Fruit fly (Drosophila melanogaster) whole organism, embryonic: ENCODE data around the gene Aprt.

Source experiments
- B-H2 ChIP-seq: fragments of 200-800 bp; sonication (Bioruptor generic); optimal IDR thresholded peaks from 2 replicates; lab custom pipeline; 2018; ENCODE audit warnings: missing biosample characterization, mild to moderate bottlenecking, missing genetic modification characterization
- CG10147 ChIP-seq: fragments of 200-800 bp; sonication (Bioruptor generic); optimal IDR thresholded peaks from 2 replicates; lab custom pipeline; 2019; ENCODE audit warnings: missing biosample characterization, mild to moderate bottlenecking, missing genetic modification characterization, moderate library complexity
- CG10209 ChIP-seq: fragments of 200-800 bp; sonication (Bioruptor generic); optimal IDR thresholded peaks from 3 replicates; lab custom pipeline; 2017; ENCODE audit warnings: missing biosample characterization, mild to moderate bottlenecking, missing genetic modification characterization, missing genetic modification reagents
- CG11696 ChIP-seq: fragments of 200-800 bp; sonication (Bioruptor generic); IDR thresholded peaks from 2 replicates; pipeline ENCODE4 v1.3.6; 2022; ENCODE audit warnings: missing biosample characterization, missing genetic modification characterization
- CG11723 ChIP-seq: fragments of 200-800 bp; sonication (Bioruptor generic); optimal IDR thresholded peaks from 2 replicates; lab custom pipeline; 2017; ENCODE audit warnings: missing biosample characterization, mild to moderate bottlenecking, missing genetic modification characterization
- CG1233 ChIP-seq: fragments of 200-800 bp; sonication (Bioruptor generic); optimal IDR thresholded peaks from 4 replicates; lab custom pipeline; 2018; ENCODE audit warnings: missing biosample characterization, mild to moderate bottlenecking, missing genetic modification characterization
- CG12942 ChIP-seq: fragments of 200-800 bp; sonication (Bioruptor generic); optimal IDR thresholded peaks from 3 replicates; lab custom pipeline; 2016; ENCODE audit warnings: missing biosample characterization, missing genetic modification characterization
- CG1602 ChIP-seq: fragments of 200-800 bp; sonication (Bioruptor generic); optimal IDR thresholded peaks from 3 replicates; lab custom pipeline; 2016; ENCODE audit warnings: missing biosample characterization, missing genetic modification characterization
- CG1647 ChIP-seq: fragments of 200-800 bp; sonication (Bioruptor generic); optimal IDR thresholded peaks from 3 replicates; lab custom pipeline; 2016; ENCODE audit warnings: missing biosample characterization, missing genetic modification characterization
- CG16813 ChIP-seq: fragments of 200-800 bp; sonication (Bioruptor generic); IDR thresholded peaks from 3 replicates; pipeline ENCODE4 v1.3.6; 2022; ENCODE audit warnings: missing biosample characterization, missing genetic modification characterization; ENCODE audit not compliant: partially characterized antibody
- CG4424 ChIP-seq: fragments of 200-800 bp; sonication (Bioruptor generic); optimal IDR thresholded peaks from 3 replicates; lab custom pipeline; 2016; ENCODE audit warnings: missing biosample characterization, missing genetic modification characterization
- CG6813 ChIP-seq: fragments of 200-800 bp; sonication (Bioruptor generic); optimal IDR thresholded peaks from 2 replicates; lab custom pipeline; 2017; ENCODE audit warnings: missing biosample characterization, missing genetic modification characterization, mild to moderate bottlenecking, moderate library complexity, missing genetic modification reagents
- CG7839 ChIP-seq: fragments of 200-800 bp; sonication (Bioruptor generic); optimal IDR thresholded peaks from 3 replicates; lab custom pipeline; 2018; ENCODE audit warnings: missing biosample characterization, mild to moderate bottlenecking, missing genetic modification characterization, moderate library complexity
- CG9727 ChIP-seq: fragments of 200-800 bp; sonication (Bioruptor generic); optimal IDR thresholded peaks from 3 replicates; lab custom pipeline; 2017; ENCODE audit warnings: missing biosample characterization, mild to moderate bottlenecking, missing genetic modification characterization
- CHES-1-like ChIP-seq: fragments of 200-800 bp; sonication (Bioruptor generic); optimal IDR thresholded peaks from 2 replicates; lab custom pipeline; 2016; ENCODE audit warnings: missing biosample characterization, missing genetic modification characterization
- Hr78 ChIP-seq, 2 experiments: fragments of 200-800 bp in 1 of 2; fragments of >200 bp in 1 of 2; sonication (Bioruptor generic) in 1 of 2; optimal IDR thresholded peaks; 2 replicates each; lab custom pipeline; 2017 to 2019; ENCODE audit warnings: missing biosample characterization in 2 of 2, missing genetic modification characterization in 2 of 2, mild to moderate bottlenecking in 1 of 2, moderate library complexity in 1 of 2
- Myb ChIP-seq: fragments of 200-800 bp; sonication (Bioruptor generic); optimal IDR thresholded peaks from 2 replicates; lab custom pipeline; 2016; ENCODE audit warnings: missing biosample characterization, missing genetic modification characterization
- Oli ChIP-seq: fragments of 200-800 bp; sonication (Bioruptor generic); optimal IDR thresholded peaks from 2 replicates; lab custom pipeline; 2018; ENCODE audit warnings: missing biosample characterization, mild to moderate bottlenecking, missing genetic modification characterization, moderate library complexity
- Scr ChIP-seq: fragments of 200-800 bp; sonication (Bioruptor generic); IDR thresholded peaks from 2 replicates; pipeline ENCODE4 v1.3.6; 2022; ENCODE audit warnings: missing biosample characterization, missing genetic modification characterization; ENCODE audit not compliant: partially characterized antibody
- TFAM ChIP-seq: fragments of 200-800 bp; sonication (Bioruptor generic); optimal IDR thresholded peaks from 2 replicates; lab custom pipeline; 2017; ENCODE audit warnings: missing biosample characterization, missing genetic modification characterization, inconsistent platforms
- Trl ChIP-seq, 3 experiments: fragments of >200 bp in 2 of 3; fragments of 200-800 bp in 1 of 3; sonication (Bioruptor generic) in 1 of 3; optimal IDR thresholded peaks; 2 replicates in 1 of 3; 3 replicates in 2 of 3; lab custom pipeline; 2016 to 2017; ENCODE audit warnings: missing biosample characterization in 1 of 3, missing genetic modification characterization in 1 of 3
- ap ChIP-seq: fragments of 200-800 bp; sonication (Bioruptor generic); IDR thresholded peaks from 2 replicates; pipeline ENCODE4 v1.3.6; 2022; ENCODE audit warnings: missing biosample characterization, missing genetic modification characterization
- caup ChIP-seq: fragments of 200-800 bp; sonication (Bioruptor generic); optimal IDR thresholded peaks from 3 replicates; lab custom pipeline; 2017; ENCODE audit warnings: missing biosample characterization, mild to moderate bottlenecking, missing genetic modification characterization, moderate library complexity; ENCODE audit not compliant: severe bottlenecking
- chinmo ChIP-seq: fragments of 200-800 bp; sonication (Bioruptor generic); IDR thresholded peaks from 4 replicates; pipeline ENCODE4 v1.3.6; 2022; ENCODE audit warnings: missing biosample characterization, missing genetic modification characterization; ENCODE audit not compliant: partially characterized antibody
- crol ChIP-seq: fragments of 200-800 bp; sonication (Bioruptor generic); IDR thresholded peaks from 2 replicates; pipeline ENCODE4 v1.3.6; 2022; ENCODE audit warnings: missing biosample characterization, missing genetic modification characterization
- cwo ChIP-seq: fragments of 200-800 bp; sonication (Bioruptor generic); optimal IDR thresholded peaks from 3 replicates; lab custom pipeline; 2017; ENCODE audit warnings: missing biosample characterization, missing genetic modification characterization, mild to moderate bottlenecking, moderate library complexity, missing genetic modification reagents
- disco-r ChIP-seq: fragments of 200-800 bp; sonication (Bioruptor generic); optimal IDR thresholded peaks from 2 replicates; lab custom pipeline; 2016; ENCODE audit warnings: missing biosample characterization, missing genetic modification characterization
- dysf ChIP-seq: fragments of 200-800 bp; sonication (Bioruptor generic); IDR thresholded peaks from 3 replicates; pipeline ENCODE4 v1.3.6; 2022; ENCODE audit warnings: missing biosample characterization, missing genetic modification characterization
- fd96Cb ChIP-seq: fragments of 200-800 bp; sonication (Bioruptor generic); optimal IDR thresholded peaks from 2 replicates; lab custom pipeline; 2018; ENCODE audit warnings: missing biosample characterization, mild to moderate bottlenecking, missing genetic modification characterization, moderate library complexity
- gro ChIP-seq: fragments of 200-800 bp; sonication (Bioruptor generic); optimal IDR thresholded peaks from 2 replicates; lab custom pipeline; 2016; ENCODE audit warnings: missing biosample characterization, missing genetic modification characterization
- gsb-n ChIP-seq: fragments of 200-800 bp; sonication (Bioruptor generic); optimal IDR thresholded peaks from 3 replicates; lab custom pipeline; 2018; ENCODE audit warnings: missing biosample characterization, mild to moderate bottlenecking, missing genetic modification characterization
- ham ChIP-seq: fragments of 200-800 bp; sonication (Bioruptor generic); IDR thresholded peaks from 2 replicates; pipeline ENCODE4 v1.3.6; 2022; ENCODE audit warnings: missing biosample characterization, missing genetic modification characterization
- hb ChIP-seq: fragments of 200-800 bp; sonication (Bioruptor generic); IDR thresholded peaks from 3 replicates; pipeline ENCODE4 v1.3.6; 2022; ENCODE audit warnings: missing biosample characterization, missing genetic modification characterization; ENCODE audit not compliant: partially characterized antibody
- kah ChIP-seq: fragments of 200-800 bp; sonication (Bioruptor generic); optimal IDR thresholded peaks from 2 replicates; lab custom pipeline; 2018; ENCODE audit warnings: missing biosample characterization, mild to moderate bottlenecking, missing genetic modification characterization
- klu ChIP-seq: fragments of 200-800 bp; sonication (Bioruptor generic); IDR thresholded peaks from 2 replicates; pipeline ENCODE4 v1.3.6; 2022; ENCODE audit warnings: missing biosample characterization, missing genetic modification characterization
- mirr ChIP-seq: fragments of 200-800 bp; sonication (Bioruptor generic); optimal IDR thresholded peaks from 3 replicates; lab custom pipeline; 2018; ENCODE audit warnings: missing biosample characterization, mild to moderate bottlenecking, missing genetic modification characterization
- nerfin-1 ChIP-seq: fragments of 200-800 bp; sonication (Bioruptor generic); optimal IDR thresholded peaks from 3 replicates; lab custom pipeline; 2019; ENCODE audit warnings: missing biosample characterization, mild to moderate bottlenecking, missing genetic modification characterization, moderate library complexity
- onecut ChIP-seq: fragments of 200-800 bp; sonication (Bioruptor generic); IDR thresholded peaks from 2 replicates; pipeline ENCODE4 v1.3.6; 2022; ENCODE audit warnings: missing biosample characterization, missing genetic modification characterization
- peb ChIP-seq: fragments of 200-800 bp; sonication (Bioruptor generic); IDR thresholded peaks from 2 replicates; pipeline ENCODE4 v1.3.6; 2022; ENCODE audit warnings: missing biosample characterization, missing genetic modification characterization
- scrt ChIP-seq: fragments of 200-800 bp; sonication (Bioruptor generic); optimal IDR thresholded peaks from 2 replicates; lab custom pipeline; 2018; ENCODE audit warnings: missing biosample characterization, mild to moderate bottlenecking, missing genetic modification characterization, moderate library complexity
- shn ChIP-seq: fragments of 200-800 bp; sonication (Bioruptor generic); optimal IDR thresholded peaks from 3 replicates; lab custom pipeline; 2016; ENCODE audit warnings: missing biosample characterization, missing genetic modification characterization
- sr ChIP-seq: fragments of 200-800 bp; sonication (Bioruptor generic); IDR thresholded peaks from 3 replicates; pipeline ENCODE4 v1.3.6; 2022; ENCODE audit warnings: missing biosample characterization, missing genetic modification characterization
- tna ChIP-seq: fragments of 200-800 bp; sonication (Bioruptor generic); IDR thresholded peaks from 2 replicates; pipeline ENCODE4 v1.3.6; 2022; ENCODE audit warnings: missing biosample characterization, missing genetic modification characterization; ENCODE audit not compliant: partially characterized antibody
- toy ChIP-seq: fragments of 200-800 bp; sonication (Bioruptor generic); IDR thresholded peaks from 2 replicates; pipeline ENCODE4 v1.3.6; 2022; ENCODE audit warnings: missing biosample characterization, missing genetic modification characterization
- trh ChIP-seq: fragments of 200-800 bp; sonication (Bioruptor generic); optimal IDR thresholded peaks from 2 replicates; lab custom pipeline; 2016; ENCODE audit warnings: missing biosample characterization, missing genetic modification characterization
- unpg ChIP-seq: fragments of 200-800 bp; sonication (Bioruptor generic); optimal IDR thresholded peaks from 3 replicates; lab custom pipeline; 2018; ENCODE audit warnings: missing biosample characterization, mild to moderate bottlenecking, missing genetic modification characterization, moderate library complexity
- wek ChIP-seq: fragments of 200-800 bp; sonication (Bioruptor generic); optimal IDR thresholded peaks from 3 replicates; lab custom pipeline; 2018; ENCODE audit warnings: missing biosample characterization, mild to moderate bottlenecking, missing genetic modification characterization, moderate library complexity
- z ChIP-seq: fragments of 200-800 bp; sonication (Bioruptor generic); IDR thresholded peaks from 3 replicates; pipeline ENCODE4 v1.3.6; 2022; ENCODE audit warnings: missing biosample characterization, missing genetic modification characterization

Aprt gene

dm6 chr3L:1882868-1883554 lies 1.8 kb downstream of the Aprt start, which contains the start of gene CG13937 (continued):
- no peak for TF ChIP-seq CG11696
- no peak for TF ChIP-seq dysf (GFP tag; lab: Robert Waterston, UW)
- TF ChIP-seq CG6813 (GFP tag; lab: Kevin White, UChicago), result no peak
- TF ChIP-seq scrt (GFP tag; lab: Kevin White, UChicago), result peak; percentile 39
- 0 out of 4 replicates have a peak, but pooled peaks have one; percentile 60 for TF ChIP-seq chinmo (GFP tag; lab: Robert Waterston, UW)
- no peak for TF ChIP-seq CHES-1-like (GFP tag; lab: Kevin White, UChicago)
- TF ChIP-seq Myb (GFP tag; lab: Kevin White, UChicago), result peak; percentile 1
- no peak for TF ChIP-seq hb (GFP tag; lab: Robert Waterston, UW)
- TF ChIP-seq disco-r (GFP tag; lab: Kevin White, UChicago), result no peak
- TF ChIP-seq CG11723 (GFP tag; lab: Kevin White, UChicago), result no peak
- no peak for TF ChIP-seq unpg (GFP tag; lab: Kevin White, UChicago)
- TF ChIP-seq CG1233 (GFP tag; lab: Kevin White, UChicago), result no peak
- TF ChIP-seq onecut (GFP tag; lab: Robert Waterston, UW), result peak; percentile 38; the same call in 1 of the 2 replicates
- no peak for TF ChIP-seq CG1647 (GFP tag; lab: Kevin White, UChicago)
- no peak for TF ChIP-seq CG10209 (GFP tag; lab: Kevin White, UChicago)
- no peak for TF ChIP-seq fd96Cb (tag; lab: Kevin White, UChicago)
- no peak for TF ChIP-seq peb
- TF ChIP-seq gro (GFP tag; lab: Kevin White, UChicago), result peak; percentile 13
- TF ChIP-seq gsb-n, result no peak
- no peak for TF ChIP-seq B-H2 (GFP tag; lab: Kevin White, UChicago)
- TF ChIP-seq CG4424 (GFP tag; lab: Kevin White, UChicago), result no peak
- no peak for TF ChIP-seq klu (GFP tag; lab: Robert Waterston, UW)
- no peak for TF ChIP-seq CG16813
- TF ChIP-seq ham (GFP tag; lab: Robert Waterston, UW), result no peak
- 0 out of 2 replicates have a peak, but pooled peaks have one; percentile 25 for TF ChIP-seq tna
- no peak for TF ChIP-seq CG9727 (GFP tag; lab: Kevin White, UChicago)
- no peak for TF ChIP-seq wek (GFP tag; lab: Kevin White, UChicago)
- TF ChIP-seq CG12942 (GFP tag; lab: Kevin White, UChicago), result no peak
- TF ChIP-seq caup (GFP tag; lab: Kevin White, UChicago), result no peak
- no peak for TF ChIP-seq Hr78 (GFP tag; optimal IDR thresholded peaks at IDR 0.05; lab: Kevin White, UChicago)
- no peak for TF ChIP-seq sr (GFP tag; lab: Robert Waterston, UW)
- no peak for TF ChIP-seq trh (GFP tag; lab: Kevin White, UChicago)
- no peak for TF ChIP-seq Oli (tag; lab: Kevin White, UChicago)
- TF ChIP-seq mirr (GFP tag; lab: Kevin White, UChicago), result no peak
- no peak for TF ChIP-seq cwo (GFP tag; lab: Kevin White, UChicago)
- no peak for TF ChIP-seq toy (GFP tag; lab: Robert Waterston, UW)
- peak; percentile 11; the same call in 1 of the 2 replicates for TF ChIP-seq Scr (GFP tag; lab: Robert Waterston, UW)
- TF ChIP-seq Trl (optimal IDR thresholded peaks at IDR 0.05; lab: Kevin White, UChicago), result peak; percentile 58 to 80
- no peak for TF ChIP-seq Trl (GFP tag; optimal IDR thresholded peaks at IDR 0.05; lab: Kevin White, UChicago)
- TF ChIP-seq CG7839 (tag; lab: Kevin White, UChicago), result no peak
- no peak for TF ChIP-seq shn (GFP tag; lab: Kevin White, UChicago)
- no peak for TF ChIP-seq TFAM (GFP tag; lab: Kevin White, UChicago)
- 0 out of 3 replicates have a peak, but pooled peaks have one; percentile 34 for TF ChIP-seq z (GFP tag; lab: Robert Waterston, UW)
- TF ChIP-seq kah (GFP tag; lab: Kevin White, UChicago), result no peak
- TF ChIP-seq nerfin-1 (tag; lab: Kevin White, UChicago), result peak; percentile 44
- TF ChIP-seq CG10147 (GFP tag; lab: Kevin White, UChicago), result no peak
- TF ChIP-seq ap (GFP tag; lab: Robert Waterston, UW), result no peak
- peak; percentile 43; the same call in 1 of the 2 replicates for TF ChIP-seq crol
- TF ChIP-seq CG1602 (GFP tag; lab: Kevin White, UChicago), result no peak
